Worm (Caenorhabditis elegans) whole organism, early embryonic: Measurements from ENCODE around the gene Y38E10A.8.

ENCODE experiments used
- hmbx-1 ChIP-seq: sonication (generic microtip); optimal IDR thresholded peaks from 2 replicates; lab custom pipeline; 2016; ENCODE audit warnings: mild to moderate bottlenecking, missing genetic modification characterization, missing compliant biosample characterization
- tbx-11 ChIP-seq: fragments of 200-800 bp; sonication (Bioruptor generic); IDR thresholded peaks from 2 replicates; pipeline ENCODE4 v1.3.6; 2022; ENCODE audit warnings: missing genetic modification characterization, missing compliant biosample characterization

DNA sequence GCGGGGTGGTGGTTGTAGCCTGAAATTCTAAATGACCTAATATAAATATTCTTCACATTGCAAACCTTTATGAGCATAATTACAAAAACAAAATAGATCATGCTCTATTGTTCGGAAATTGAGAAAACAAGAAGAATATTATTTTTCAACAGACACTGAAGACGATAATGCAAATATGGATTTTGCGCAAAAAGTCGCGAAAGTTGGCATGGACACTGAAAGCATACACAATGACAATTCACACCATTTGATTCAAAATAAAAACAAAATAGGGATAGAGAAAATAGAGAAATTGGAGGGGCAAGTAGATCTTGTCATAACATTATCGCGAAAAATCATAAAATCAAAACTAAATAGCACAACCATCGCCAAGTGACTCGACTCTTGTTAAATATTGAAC, 34.2 kb upstream of the Y38E10A.8 start, which contains the start of gene Y38E10A.35:
- TF ChIP-seq tbx-11 (GFP tag; lab: Robert Waterston, UW) (no peak), hmbx-1 (tag; lab: Kevin White, UChicago) (no peak)
